Worm (Caenorhabditis elegans) whole organism, young adult: Measurements from ENCODE around the gene F32E10.8.

ENCODE experiments used
- B0336.3 ChIP-seq: fragments of 200-800 bp; sonication (Bioruptor generic); IDR thresholded peaks from 2 replicates; pipeline ENCODE4 v1.3.6; 2022; ENCODE audit warnings: missing genetic modification characterization, missing compliant biosample characterization
- F10E7.11 ChIP-seq: sonication (generic microtip); optimal IDR thresholded peaks from 2 replicates; lab custom pipeline; 2017; ENCODE audit warnings: mild to moderate bottlenecking, missing genetic modification characterization, moderate library complexity, missing compliant biosample characterization
- F39B2.1 ChIP-seq: fragments of 200-800 bp; sonication (Bioruptor generic); IDR thresholded peaks from 2 replicates; pipeline ENCODE4 v1.3.6; 2022; ENCODE audit warnings: missing genetic modification reagents, missing genetic modification characterization, missing compliant biosample characterization
- F52B5.7 ChIP-seq: sonication (generic microtip); optimal IDR thresholded peaks from 2 replicates; lab custom pipeline; 2016; ENCODE audit warnings: mild to moderate bottlenecking, missing genetic modification characterization, missing compliant biosample characterization
- K11D2.4 ChIP-seq: fragments of 200-800 bp; sonication (Bioruptor generic); IDR thresholded peaks from 2 replicates; pipeline ENCODE4 v1.3.6; 2022; ENCODE audit warnings: missing genetic modification reagents, missing genetic modification characterization, missing compliant biosample characterization
- Y53G8AR.9 ChIP-seq: fragments of 200-800 bp; sonication (Bioruptor generic); conservative IDR thresholded peaks from 2 replicates; pipeline ENCODE4 v1.3.6; 2022; ENCODE audit warnings: missing genetic modification reagents, missing genetic modification characterization, missing compliant biosample characterization
- Y79H2A.3 ChIP-seq: fragments of 200-800 bp; sonication (Bioruptor generic); conservative IDR thresholded peaks from 2 replicates; pipeline ENCODE4 v1.3.6; 2022; ENCODE audit warnings: missing genetic modification reagents, missing genetic modification characterization, missing compliant biosample characterization
- Y95B8A.8 ChIP-seq: fragments of 200-800 bp; sonication (Bioruptor generic); IDR thresholded peaks from 2 replicates; pipeline ENCODE4 v1.3.6; 2022; ENCODE audit warnings: missing genetic modification reagents, missing genetic modification characterization, missing compliant biosample characterization
- ZK185.1 ChIP-seq: sonication (generic microtip); optimal IDR thresholded peaks from 2 replicates; lab custom pipeline; 2016; ENCODE audit warnings: mild to moderate bottlenecking, missing genetic modification characterization, missing compliant biosample characterization; ENCODE audit not compliant: poor library complexity, severe bottlenecking
- atf-7 ChIP-seq: sonication (generic microtip); optimal IDR thresholded peaks from 2 replicates; lab custom pipeline; 2017; ENCODE audit warnings: mild to moderate bottlenecking, missing genetic modification characterization, missing compliant biosample characterization
- athp-1 ChIP-seq: sonication (generic microtip); optimal IDR thresholded peaks from 2 replicates; lab custom pipeline; 2017; ENCODE audit warnings: mild to moderate bottlenecking, missing genetic modification characterization, missing compliant biosample characterization
- attf-5 ChIP-seq: fragments of 200-800 bp; sonication (Bioruptor generic); optimal IDR thresholded peaks from 2 replicates; lab custom pipeline; 2018; ENCODE audit warnings: mild to moderate bottlenecking, missing genetic modification characterization, missing compliant biosample characterization
- attf-6 ChIP-seq: fragments of 200-800 bp; sonication (Bioruptor generic); IDR thresholded peaks from 2 replicates; pipeline ENCODE4 v1.3.6; 2022; ENCODE audit warnings: missing genetic modification reagents, missing genetic modification characterization, missing compliant biosample characterization
- bed-1 ChIP-seq: fragments of 200-800 bp; sonication (Bioruptor generic); IDR thresholded peaks from 2 replicates; pipeline ENCODE4 v1.3.6; 2022; ENCODE audit warnings: missing genetic modification reagents, missing genetic modification characterization, missing compliant biosample characterization
- bed-2 ChIP-seq: fragments of 200-800 bp; sonication (Bioruptor generic); IDR thresholded peaks from 2 replicates; pipeline ENCODE4 v1.3.6; 2022; ENCODE audit warnings: missing genetic modification reagents, missing genetic modification characterization, missing compliant biosample characterization
- cebp-2 ChIP-seq: fragments of 200-800 bp; sonication (Bioruptor generic); IDR thresholded peaks from 2 replicates; pipeline ENCODE4 v1.3.6; 2022; ENCODE audit warnings: missing genetic modification characterization, missing compliant biosample characterization
- ceh-27 ChIP-seq: fragments of 200-800 bp; sonication (Bioruptor generic); optimal IDR thresholded peaks from 2 replicates; lab custom pipeline; 2018; ENCODE audit warnings: mild to moderate bottlenecking, missing genetic modification characterization, moderate library complexity, missing compliant biosample characterization
- ceh-40 ChIP-seq: fragments of 200-800 bp; sonication (Bioruptor generic); IDR thresholded peaks from 2 replicates; pipeline ENCODE4 v1.3.6; 2022; ENCODE audit warnings: missing genetic modification characterization, missing compliant biosample characterization
- ceh-79 ChIP-seq: sonication (generic microtip); optimal IDR thresholded peaks from 2 replicates; lab custom pipeline; 2017; ENCODE audit warnings: mild to moderate bottlenecking, missing genetic modification characterization, missing compliant biosample characterization
- chd-7 ChIP-seq: sonication (generic microtip); optimal IDR thresholded peaks from 2 replicates; lab custom pipeline; 2016; ENCODE audit warnings: mild to moderate bottlenecking, missing genetic modification characterization, moderate library complexity, missing compliant biosample characterization
- dpff-1 ChIP-seq: sonication (generic microtip); optimal IDR thresholded peaks from 2 replicates; lab custom pipeline; 2017; ENCODE audit warnings: mild to moderate bottlenecking, missing genetic modification characterization, missing compliant biosample characterization
- egl-44 ChIP-seq: fragments of 200-800 bp; sonication (Bioruptor generic); IDR thresholded peaks from 2 replicates; pipeline ENCODE4 v1.3.6; 2022; ENCODE audit warnings: missing genetic modification reagents, missing genetic modification characterization, missing compliant biosample characterization
- fkh-3 ChIP-seq: sonication (generic microtip); optimal IDR thresholded peaks from 2 replicates; lab custom pipeline; 2016; ENCODE audit warnings: mild to moderate bottlenecking, missing genetic modification characterization, missing compliant biosample characterization
- gei-17 ChIP-seq: fragments of 200-800 bp; sonication (Bioruptor generic); optimal IDR thresholded peaks from 2 replicates; lab custom pipeline; 2018; ENCODE audit warnings: mild to moderate bottlenecking, missing genetic modification characterization, missing compliant biosample characterization
- hsf-1 ChIP-seq: fragments of 200-800 bp; sonication (Bioruptor generic); IDR thresholded peaks from 2 replicates; pipeline ENCODE4 v1.3.6; 2022; ENCODE audit warnings: missing genetic modification reagents, missing genetic modification characterization, missing compliant biosample characterization
- lin-54 ChIP-seq: fragments of 200-800 bp; sonication (Bioruptor generic); optimal IDR thresholded peaks from 2 replicates; lab custom pipeline; 2018; ENCODE audit warnings: mild to moderate bottlenecking, missing genetic modification characterization, missing compliant biosample characterization
- lir-1 ChIP-seq: fragments of 200-800 bp; sonication (Bioruptor generic); conservative IDR thresholded peaks from 2 replicates; pipeline ENCODE4 v1.3.6; 2022; ENCODE audit warnings: missing genetic modification reagents, missing genetic modification characterization, missing compliant biosample characterization
- lsl-1 ChIP-seq: fragments of 200-800 bp; sonication (Bioruptor generic); optimal IDR thresholded peaks from 2 replicates; lab custom pipeline; 2018; ENCODE audit warnings: mild to moderate bottlenecking, missing genetic modification characterization, moderate library complexity, missing compliant biosample characterization
- madf-3 ChIP-seq: fragments of 200-800 bp; sonication (Bioruptor generic); IDR thresholded peaks from 2 replicates; pipeline ENCODE4 v1.3.6; 2022; ENCODE audit warnings: missing genetic modification reagents, missing genetic modification characterization, missing compliant biosample characterization
- madf-6 ChIP-seq: fragments of 200-800 bp; sonication (Bioruptor generic); IDR thresholded peaks from 2 replicates; pipeline ENCODE4 v1.3.6; 2022; ENCODE audit warnings: missing genetic modification reagents, missing genetic modification characterization, missing compliant biosample characterization
- madf-8 ChIP-seq: fragments of 200-800 bp; sonication (Bioruptor generic); conservative IDR thresholded peaks from 2 replicates; pipeline ENCODE4 v1.3.6; 2022; ENCODE audit warnings: missing genetic modification reagents, missing genetic modification characterization, missing compliant biosample characterization
- mel-28 ChIP-seq: sonication (generic microtip); optimal IDR thresholded peaks from 2 replicates; lab custom pipeline; 2016; ENCODE audit warnings: borderline replicate concordance, mild to moderate bottlenecking, missing genetic modification characterization, missing compliant biosample characterization
- mes-4 ChIP-seq: sonication (generic microtip); optimal IDR thresholded peaks from 2 replicates; lab custom pipeline; 2016; ENCODE audit warnings: missing genotype, missing genetic modification characterization, missing compliant biosample characterization
- nhr-27 ChIP-seq: fragments of 200-800 bp; sonication (Bioruptor generic); optimal IDR thresholded peaks from 2 replicates; lab custom pipeline; 2018; ENCODE audit warnings: mild to moderate bottlenecking, missing genetic modification characterization, moderate library complexity, missing compliant biosample characterization
- nhr-80 ChIP-seq: sonication (generic microtip); optimal IDR thresholded peaks from 2 replicates; lab custom pipeline; 2016; ENCODE audit warnings: missing genetic modification characterization, missing compliant biosample characterization
- repo-1 ChIP-seq: sonication (generic microtip); optimal IDR thresholded peaks from 2 replicates; lab custom pipeline; 2017; ENCODE audit warnings: mild to moderate bottlenecking, missing genetic modification characterization, missing compliant biosample characterization
- rpc-1 ChIP-seq, 2 experiments: fragments of 150-350 bp in 1 of 2; sonication (generic microtip) in 1 of 2; optimal IDR thresholded peaks; 2 replicates each; lab custom pipeline; 2014 to 2018; ENCODE audit warnings: missing biosample characterization in 1 of 2, missing genetic modification characterization in 1 of 2, missing genetic modification reagents in 1 of 2, missing genotype in 1 of 2
- sea-2 ChIP-seq: fragments of 200-800 bp; sonication (Bioruptor generic); IDR thresholded peaks from 2 replicates; pipeline ENCODE4 v1.3.6; 2022; ENCODE audit warnings: missing genetic modification characterization, missing compliant biosample characterization
- snpc-3.4 ChIP-seq: sonication (generic microtip); optimal IDR thresholded peaks from 2 replicates; lab custom pipeline; 2017; ENCODE audit warnings: missing genetic modification characterization, mild to moderate bottlenecking, missing compliant biosample characterization, antibody characterized with exemption, moderate library complexity, missing genotype, missing genetic modification reagents
- snpc-4 ChIP-seq, 5 experiments: fragments of 150-350 bp in 1 of 5; sonication (generic microtip) in 4 of 5; optimal IDR thresholded peaks; 2 replicates each; lab custom pipeline; 2014 to 2018; ENCODE audit warnings: missing genetic modification characterization in 5 of 5, missing biosample characterization in 3 of 5, antibody characterized with exemption in 2 of 5, mild to moderate bottlenecking in 2 of 5, missing compliant biosample characterization in 2 of 5, missing genotype in 2 of 5, moderate library complexity in 2 of 5, missing genetic modification reagents in 1 of 5
- somi-1 ChIP-seq: fragments of 200-800 bp; sonication (Bioruptor generic); optimal IDR thresholded peaks from 2 replicates; lab custom pipeline; 2018; ENCODE audit warnings: mild to moderate bottlenecking, missing genetic modification characterization, missing compliant biosample characterization
- tbx-9 ChIP-seq: sonication (generic microtip); optimal IDR thresholded peaks from 2 replicates; lab custom pipeline; 2016; ENCODE audit warnings: borderline replicate concordance, missing genetic modification characterization, inconsistent platforms, missing compliant biosample characterization
- unc-130 ChIP-seq: sonication (generic microtip); optimal IDR thresholded peaks from 2 replicates; lab custom pipeline; 2016; ENCODE audit warnings: missing genetic modification reagents, missing genetic modification characterization, missing compliant biosample characterization
- xnd-1 ChIP-seq: sonication (generic microtip); optimal IDR thresholded peaks from 2 replicates; lab custom pipeline; 2016; ENCODE audit warnings: missing genotype, missing genetic modification reagents, missing genetic modification characterization, missing compliant biosample characterization
- ztf-18 ChIP-seq: sonication (generic microtip); optimal IDR thresholded peaks from 2 replicates; lab custom pipeline; 2016; ENCODE audit warnings: missing genotype, mild to moderate bottlenecking, missing genetic modification characterization, missing compliant biosample characterization
- ztf-26 ChIP-seq: sonication (generic microtip); optimal IDR thresholded peaks from 2 replicates; lab custom pipeline; 2017; ENCODE audit warnings: missing genetic modification characterization, missing compliant biosample characterization

The F32E10.8 gene

DNA sequence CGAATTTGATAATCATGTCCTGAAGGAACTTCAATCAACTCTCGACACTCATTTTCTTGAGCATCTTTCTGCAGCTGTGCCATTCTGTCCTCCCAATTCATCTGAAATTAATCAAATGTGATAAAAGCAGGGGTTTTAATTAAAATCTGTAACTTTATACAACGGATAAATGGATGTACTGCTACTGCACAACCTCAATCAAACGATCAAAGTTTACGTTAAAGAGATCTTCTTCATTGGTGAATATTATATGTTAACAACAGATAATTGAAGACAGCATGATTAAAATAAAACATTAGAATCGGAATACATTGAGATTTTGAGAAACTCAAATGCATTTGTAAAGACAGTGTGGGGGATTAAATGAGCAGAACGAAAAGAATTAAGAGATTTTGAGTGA is 10.9 kb downstream of the F32E10.8 start, which contains the start of gene F32E10.5:
F32E10.5 (minus strand) TSS at position 101 of the 400 bp plus-strand sequence.
- TF ChIP-seq hsf-1 (0 out of 2 replicates have a peak, but pooled peaks have one; percentile 17), xnd-1 (tag; lab: Kevin White, UChicago) (no peak), atf-7 (no peak), Y95B8A.8 (GFP tag; lab: Robert Waterston, UW) (0 out of 2 replicates have a peak, but pooled peaks have one; percentile 21), lir-1 (GFP tag; lab: Robert Waterston, UW) (no peak)

DNA sequence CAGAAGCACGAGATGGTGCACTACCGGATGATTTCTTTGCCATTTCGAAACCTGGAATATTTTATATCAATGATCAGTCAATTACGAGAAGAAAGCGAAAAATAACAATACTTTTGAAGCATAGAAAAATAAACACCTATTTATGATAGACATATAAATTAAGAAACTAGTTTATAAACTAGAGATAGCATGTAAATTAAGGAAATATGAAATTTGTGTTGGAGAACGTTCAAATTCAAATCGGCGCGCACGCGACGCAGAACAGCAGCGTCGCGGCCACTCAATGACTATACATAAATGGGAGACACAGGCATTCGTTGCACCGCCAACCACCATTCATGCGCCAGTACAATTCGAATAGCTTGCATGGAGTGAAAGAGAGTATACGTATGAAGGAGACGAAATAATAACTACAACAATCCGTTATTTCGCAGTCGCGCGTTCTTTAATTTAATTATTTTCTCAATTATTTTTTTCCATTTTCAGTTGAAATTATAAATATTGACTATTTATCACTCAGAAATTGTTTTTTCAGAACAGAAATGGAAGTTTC is 12.7 kb downstream of the F32E10.8 start, which contains the start of the genes cec-5 and nol-10:
cec-5 (minus strand) TSS at position 51 of the 553 bp plus-strand sequence.
nol-10 (plus strand) TSS at position 536 of the 553 bp plus-strand sequence.
- no peak for TF ChIP-seq egl-44 (GFP tag; lab: Robert Waterston, UW)
- peak; percentile 57; the same call in 1 of the 2 replicates for TF ChIP-seq B0336.3 (GFP tag; lab: Robert Waterston, UW)
- no peak for TF ChIP-seq F52B5.7
- peak; percentile 81 for TF ChIP-seq lsl-1 (GFP tag; lab: Kevin White, UChicago)
- no peak for TF ChIP-seq bed-2
- no peak for TF ChIP-seq mel-28 (tag; lab: Kevin White, UChicago)
- TF ChIP-seq athp-1 (tag; lab: Kevin White, UChicago): peak; percentile 46
- TF ChIP-seq nhr-27 (tag; lab: Kevin White, UChicago): no peak
- peak; percentile 95 for TF ChIP-seq lin-54 (GFP tag; lab: Kevin White, UChicago)
- no peak for TF ChIP-seq F10E7.11 (tag; lab: Kevin White, UChicago)
- TF ChIP-seq Y53G8AR.9 (GFP tag; lab: Robert Waterston, UW): no peak
- TF ChIP-seq fkh-3 (tag; lab: Kevin White, UChicago): no peak
- TF ChIP-seq madf-8: peak; percentile 41
- no peak for TF ChIP-seq ZK185.1 (tag; lab: Kevin White, UChicago)
- no peak for TF ChIP-seq mes-4
- no peak for TF ChIP-seq dpff-1 (tag; lab: Kevin White, UChicago)
- no peak for TF ChIP-seq gei-17
- no peak for TF ChIP-seq somi-1
- TF ChIP-seq ztf-18 (tag; lab: Kevin White, UChicago): peak; percentile 90
- no peak for TF ChIP-seq cebp-2 (GFP tag; lab: Robert Waterston, UW)
- peak; percentile 65 for TF ChIP-seq unc-130
- no peak for TF ChIP-seq K11D2.4 (GFP tag; lab: Robert Waterston, UW)
- no peak for TF ChIP-seq tbx-9 (tag; lab: Kevin White, UChicago)
- TF ChIP-seq nhr-80: peak; percentile 39
- TF ChIP-seq snpc-4 (GFP tag; optimal IDR thresholded peaks at IDR 0.05; lab: Kevin White, UChicago): peak; percentile 77
- peak; percentile 76 to 89 (median 79) for TF ChIP-seq snpc-4 (tag; optimal IDR thresholded peaks at IDR 0.05; lab: Kevin White, UChicago)
- no peak for TF ChIP-seq rpc-1 (optimal IDR thresholded peaks at IDR 0.05; lab: Kevin White, UChicago)
- peak; percentile 0 for TF ChIP-seq rpc-1 (tag; optimal IDR thresholded peaks at IDR 0.05; lab: Kevin White, UChicago)
- peak; percentile 82 for TF ChIP-seq madf-6 (GFP tag; lab: Robert Waterston, UW)
- 0 out of 2 replicates have a peak, but pooled peaks have one; percentile 67 for TF ChIP-seq Y95B8A.8 (GFP tag; lab: Robert Waterston, UW)
- peak; percentile 99 for TF ChIP-seq madf-3 (GFP tag; lab: Robert Waterston, UW)
- TF ChIP-seq ceh-40 (GFP tag; lab: Robert Waterston, UW): no peak
- TF ChIP-seq bed-1 (GFP tag; lab: Robert Waterston, UW): no peak
- TF ChIP-seq snpc-3.4 (tag; lab: Kevin White, UChicago): peak; percentile 94
- TF ChIP-seq ceh-27 (GFP tag; lab: Kevin White, UChicago): peak; percentile 90
- no peak for TF ChIP-seq sea-2 (GFP tag; lab: Robert Waterston, UW)
- no peak for TF ChIP-seq F39B2.1 (GFP tag; lab: Robert Waterston, UW)
- peak; percentile 66; the same call in 1 of the 2 replicates for TF ChIP-seq Y79H2A.3 (GFP tag; lab: Robert Waterston, UW)
- TF ChIP-seq attf-6: no peak
- no peak for TF ChIP-seq ceh-79 (tag; lab: Kevin White, UChicago)
- peak; percentile 30 for TF ChIP-seq repo-1 (tag; lab: Kevin White, UChicago)
- TF ChIP-seq chd-7 (tag; lab: Kevin White, UChicago): no peak
- no peak for TF ChIP-seq ztf-26 (tag; lab: Kevin White, UChicago)
- peak; percentile 98 for TF ChIP-seq attf-5 (GFP tag; lab: Kevin White, UChicago)
